Fruit fly (Drosophila melanogaster) whole organism: Measurements from ENCODE around the gene Lectin-galC1.

Experiments used
- Dll ChIP-seq: fragments of >200 bp; optimal IDR thresholded peaks from 2 replicates; lab custom pipeline; 2017
- EcR ChIP-seq, 2 experiments: fragments of >200 bp; optimal IDR thresholded peaks; 2 replicates each; lab custom pipeline; 2017; ENCODE audit warnings: missing biosample characterization in 2 of 2, missing genetic modification characterization in 2 of 2, missing genetic modification reagents in 2 of 2

- no peak for TF ChIP-seq Dll (lab: Kevin White, UChicago)
- no peak for TF ChIP-seq EcR (GFP tag; optimal IDR thresholded peaks at IDR 0.05; lab: Kevin White, UChicago)
Measured at dm6 chr2L:19413118-19413893, 3.9 kb upstream of the Lectin-galC1 start.
